Fruit fly (Drosophila melanogaster) whole organism, embryonic: ENCODE results near the gene CG13315.
A peak's percentile ranks its signal among the peaks of the same experiment; 100 is the strongest.

ENCODE experiments used
- Atf6 ChIP-seq: fragments of 200-800 bp; sonication (Bioruptor generic); IDR thresholded peaks from 2 replicates; pipeline ENCODE4 v1.3.6; 2022; ENCODE audit warnings: missing biosample characterization, missing genetic modification characterization
- CG10267 ChIP-seq: fragments of 200-800 bp; sonication (Bioruptor generic); optimal IDR thresholded peaks from 2 replicates; lab custom pipeline; 2018; ENCODE audit warnings: missing biosample characterization, mild to moderate bottlenecking, missing genetic modification characterization, moderate library complexity
- CG11398 ChIP-seq: fragments of 200-800 bp; sonication (Bioruptor generic); optimal IDR thresholded peaks from 2 replicates; lab custom pipeline; 2016; ENCODE audit warnings: missing biosample characterization, missing genetic modification characterization
- CG18011 ChIP-seq: fragments of 200-800 bp; sonication (Bioruptor generic); optimal IDR thresholded peaks from 2 replicates; lab custom pipeline; 2017; ENCODE audit warnings: missing biosample characterization, missing genetic modification characterization, mild to moderate bottlenecking, moderate library complexity, missing genotype
- CG18262 ChIP-seq: fragments of 200-800 bp; optimal IDR thresholded peaks from 3 replicates; lab custom pipeline; 2019; ENCODE audit warnings: missing biosample characterization, mild to moderate bottlenecking, missing genetic modification characterization, moderate library complexity
- CG34224 ChIP-seq: fragments of 200-800 bp; sonication (Bioruptor generic); IDR thresholded peaks from 3 replicates; pipeline ENCODE4 v1.3.6; 2022; ENCODE audit warnings: missing biosample characterization, missing genetic modification characterization; ENCODE audit not compliant: partially characterized antibody
- CG4360 ChIP-seq: fragments of 200-800 bp; sonication (Bioruptor generic); IDR thresholded peaks from 2 replicates; pipeline ENCODE4 v1.3.6; 2022; ENCODE audit warnings: missing biosample characterization, missing genetic modification characterization
- CG4854 ChIP-seq: fragments of 200-800 bp; sonication (Bioruptor generic); optimal IDR thresholded peaks from 2 replicates; lab custom pipeline; 2016; ENCODE audit warnings: missing biosample characterization, missing genetic modification characterization, inconsistent platforms
- CG5180 ChIP-seq: fragments of 200-800 bp; sonication (Bioruptor generic); optimal IDR thresholded peaks from 3 replicates; lab custom pipeline; 2017; ENCODE audit warnings: missing biosample characterization, missing genetic modification characterization, mild to moderate bottlenecking, moderate library complexity, missing genetic modification reagents
- CG6272 ChIP-seq: fragments of 200-800 bp; sonication (Bioruptor generic); IDR thresholded peaks from 2 replicates; pipeline ENCODE4 v1.3.6; 2022; ENCODE audit warnings: missing biosample characterization, missing genetic modification characterization
- CG6654 ChIP-seq: fragments of 200-800 bp; sonication (Bioruptor generic); optimal IDR thresholded peaks from 2 replicates; lab custom pipeline; 2017; ENCODE audit warnings: missing biosample characterization, mild to moderate bottlenecking, missing genetic modification characterization
- CG6689 ChIP-seq: fragments of 200-800 bp; sonication (Bioruptor generic); IDR thresholded peaks from 2 replicates; pipeline ENCODE4 v1.3.6; 2022; ENCODE audit warnings: missing biosample characterization, missing genetic modification characterization
- CG8089 ChIP-seq: fragments of 200-800 bp; sonication (Bioruptor generic); optimal IDR thresholded peaks from 3 replicates; lab custom pipeline; 2016; ENCODE audit warnings: missing biosample characterization, missing genetic modification characterization
- CG8388 ChIP-seq: fragments of 200-800 bp; sonication (Bioruptor generic); optimal IDR thresholded peaks from 2 replicates; lab custom pipeline; 2019; ENCODE audit warnings: missing biosample characterization, mild to moderate bottlenecking, missing genetic modification characterization, moderate library complexity
- D ChIP-seq, 2 experiments: fragments of 200-800 bp in 1 of 2; fragments of >200 bp in 1 of 2; sonication (Bioruptor generic) in 1 of 2; optimal IDR thresholded peaks; 2 replicates in 1 of 2; 3 replicates in 1 of 2; lab custom pipeline; 2017; ENCODE audit warnings: mild to moderate bottlenecking in 1 of 2, missing biosample characterization in 1 of 2, missing genetic modification characterization in 1 of 2, missing genetic modification reagents in 1 of 2
- Dll ChIP-seq: fragments of 200-800 bp; sonication (Bioruptor generic); IDR thresholded peaks from 4 replicates; pipeline ENCODE4 v1.3.6; 2022; ENCODE audit warnings: missing biosample characterization, missing genetic modification characterization; ENCODE audit not compliant: partially characterized antibody
- Eip74EF ChIP-seq, 2 experiments: fragments of 200-800 bp in 1 of 2; fragments of >200 bp in 1 of 2; sonication (Bioruptor generic) in 1 of 2; optimal IDR thresholded peaks; 2 replicates each; lab custom pipeline; 2017 to 2019; ENCODE audit warnings: missing biosample characterization in 2 of 2, missing genetic modification characterization in 2 of 2, mild to moderate bottlenecking in 1 of 2, moderate library complexity in 1 of 2
- Elba2 ChIP-seq: fragments of 200-800 bp; sonication (Bioruptor generic); optimal IDR thresholded peaks from 3 replicates; lab custom pipeline; 2016; ENCODE audit warnings: missing biosample characterization, missing genetic modification characterization
- HmgZ ChIP-seq: fragments of 200-800 bp; sonication (Bioruptor generic); optimal IDR thresholded peaks from 2 replicates; lab custom pipeline; 2018; ENCODE audit warnings: missing biosample characterization, mild to moderate bottlenecking, missing genetic modification characterization
- Hmx ChIP-seq: fragments of 200-800 bp; sonication (Bioruptor generic); optimal IDR thresholded peaks from 2 replicates; lab custom pipeline; 2016; ENCODE audit warnings: missing biosample characterization, missing genetic modification characterization
- Hr3 ChIP-seq: fragments of 200-800 bp; sonication (Bioruptor generic); optimal IDR thresholded peaks from 3 replicates; lab custom pipeline; 2016; ENCODE audit warnings: missing biosample characterization, missing genetic modification characterization
- Jarid2 ChIP-seq: fragments of 200-800 bp; sonication (Bioruptor generic); optimal IDR thresholded peaks from 3 replicates; lab custom pipeline; 2017; ENCODE audit warnings: mild to moderate bottlenecking, missing biosample characterization, missing genetic modification reagents, missing genetic modification characterization
- MBD-R2 ChIP-seq: fragments of 200-800 bp; sonication (Bioruptor generic); IDR thresholded peaks from 2 replicates; pipeline ENCODE4 v1.3.6; 2022; ENCODE audit warnings: missing biosample characterization, missing genetic modification characterization
- MESR4 ChIP-seq: fragments of 200-800 bp; sonication (Bioruptor generic); optimal IDR thresholded peaks from 2 replicates; lab custom pipeline; 2018; ENCODE audit warnings: missing biosample characterization, mild to moderate bottlenecking, missing genetic modification characterization, moderate library complexity
- Med ChIP-seq: fragments of 200-800 bp; sonication (Bioruptor generic); peaks from one replicate; lab custom pipeline; 2016; ENCODE audit warnings: missing biosample characterization, missing genetic modification characterization, mild to moderate bottlenecking, inconsistent platforms, moderate library complexity
- Nf-YB ChIP-seq: fragments of 200-800 bp; sonication (Bioruptor generic); optimal IDR thresholded peaks from 3 replicates; lab custom pipeline; 2019; ENCODE audit warnings: missing biosample characterization, mild to moderate bottlenecking, missing genetic modification characterization, moderate library complexity
- Pdp1 ChIP-seq, 2 experiments: fragments of 200-800 bp; sonication (Bioruptor generic); optimal IDR thresholded peaks; 3 replicates each; lab custom pipeline; 2016; ENCODE audit warnings: missing biosample characterization in 2 of 2, missing genetic modification characterization in 2 of 2, mild to moderate bottlenecking in 1 of 2, moderate library complexity in 1 of 2
- bbx ChIP-seq: fragments of 200-800 bp; sonication (Bioruptor generic); IDR thresholded peaks from 2 replicates; pipeline ENCODE4 v1.3.6; 2022; ENCODE audit warnings: missing biosample characterization, missing genetic modification characterization; ENCODE audit not compliant: partially characterized antibody
- cad ChIP-seq: fragments of >200 bp; optimal IDR thresholded peaks from 2 replicates; lab custom pipeline; 2017; ENCODE audit warnings: missing biosample characterization, missing genetic modification characterization
- cato ChIP-seq: fragments of 200-800 bp; sonication (Bioruptor generic); optimal IDR thresholded peaks from 2 replicates; lab custom pipeline; 2016; ENCODE audit warnings: missing biosample characterization, missing genetic modification characterization, borderline replicate concordance
- chinmo ChIP-seq: fragments of 200-800 bp; sonication (Bioruptor generic); IDR thresholded peaks from 4 replicates; pipeline ENCODE4 v1.3.6; 2022; ENCODE audit warnings: missing biosample characterization, missing genetic modification characterization; ENCODE audit not compliant: partially characterized antibody
- crp ChIP-seq, 2 experiments: fragments of 200-800 bp; sonication (Bioruptor generic); optimal IDR thresholded peaks; 2 replicates in 1 of 2; 3 replicates in 1 of 2; lab custom pipeline; 2017; ENCODE audit warnings: missing biosample characterization in 2 of 2, missing genetic modification characterization in 2 of 2, mild to moderate bottlenecking in 1 of 2, moderate library complexity in 1 of 2
- eve ChIP-seq, 2 experiments: fragments of >200 bp; optimal IDR thresholded peaks; 2 replicates each; lab custom pipeline; 2017; ENCODE audit warnings: missing biosample characterization in 2 of 2, missing genetic modification characterization in 2 of 2
- exex ChIP-seq: fragments of 200-800 bp; sonication (Bioruptor generic); optimal IDR thresholded peaks from 4 replicates; lab custom pipeline; 2018; ENCODE audit warnings: missing biosample characterization, mild to moderate bottlenecking, missing genetic modification characterization, moderate library complexity
- fd96Cb ChIP-seq: fragments of 200-800 bp; sonication (Bioruptor generic); optimal IDR thresholded peaks from 2 replicates; lab custom pipeline; 2018; ENCODE audit warnings: missing biosample characterization, mild to moderate bottlenecking, missing genetic modification characterization, moderate library complexity
- kni ChIP-seq: fragments of 200-800 bp; sonication (Bioruptor generic); optimal IDR thresholded peaks from 3 replicates; lab custom pipeline; 2017; ENCODE audit warnings: mild to moderate bottlenecking, missing biosample characterization, missing genetic modification reagents, missing genetic modification characterization
- lab ChIP-seq: fragments of 200-800 bp; sonication (Bioruptor generic); optimal IDR thresholded peaks from 3 replicates; lab custom pipeline; 2017; ENCODE audit warnings: missing biosample characterization, missing genetic modification characterization, mild to moderate bottlenecking, moderate library complexity, missing genetic modification reagents
- mirr ChIP-seq: fragments of 200-800 bp; sonication (Bioruptor generic); optimal IDR thresholded peaks from 3 replicates; lab custom pipeline; 2018; ENCODE audit warnings: missing biosample characterization, mild to moderate bottlenecking, missing genetic modification characterization
- nom ChIP-seq: fragments of 200-800 bp; sonication (Bioruptor generic); optimal IDR thresholded peaks from 2 replicates; lab custom pipeline; 2017; ENCODE audit warnings: missing biosample characterization, missing genetic modification characterization, mild to moderate bottlenecking, moderate library complexity, missing genetic modification reagents
- odd ChIP-seq: fragments of 200-800 bp; sonication (Bioruptor generic); optimal IDR thresholded peaks from 2 replicates; lab custom pipeline; 2017; ENCODE audit warnings: missing biosample characterization, mild to moderate bottlenecking, missing genetic modification characterization
- org-1 ChIP-seq: fragments of 200-800 bp; sonication (Bioruptor generic); optimal IDR thresholded peaks from 2 replicates; lab custom pipeline; 2017; ENCODE audit warnings: missing biosample characterization, missing genetic modification characterization
- twi ChIP-seq: fragments of 200-800 bp; optimal IDR thresholded peaks from 2 replicates; lab custom pipeline; 2019; ENCODE audit warnings: missing biosample characterization, mild to moderate bottlenecking, missing genetic modification characterization, moderate library complexity
- wor ChIP-seq: fragments of 200-800 bp; sonication (Bioruptor generic); IDR thresholded peaks from 2 replicates; pipeline ENCODE4 v1.3.6; 2022; ENCODE audit warnings: missing biosample characterization, missing genetic modification characterization
- zen ChIP-seq: fragments of 200-800 bp; sonication (Bioruptor generic); optimal IDR thresholded peaks from 3 replicates; lab custom pipeline; 2018; ENCODE audit warnings: missing biosample characterization, mild to moderate bottlenecking, missing genetic modification characterization, moderate library complexity

Gene CG13315

dm6 chr3L:9065997-9066441, 30.7 kb upstream of the CG13315 start, which contains the start of gene Argk1 (continued):
- TF ChIP-seq CG11398 (no peak), CG4854 (GFP tag; lab: Kevin White, UChicago) (no peak), zen (tag; lab: Kevin White, UChicago) (no peak), CG8089 (GFP tag; lab: Kevin White, UChicago) (no peak), Hr3 (GFP tag; lab: Kevin White, UChicago) (peak; percentile 66), CG18262 (tag; lab: Kevin White, UChicago) (peak; percentile 38), CG6272 (no peak), odd (no peak), HmgZ (tag; lab: Kevin White, UChicago) (peak; percentile 26), Atf6 (peak; percentile 77)

DNA sequence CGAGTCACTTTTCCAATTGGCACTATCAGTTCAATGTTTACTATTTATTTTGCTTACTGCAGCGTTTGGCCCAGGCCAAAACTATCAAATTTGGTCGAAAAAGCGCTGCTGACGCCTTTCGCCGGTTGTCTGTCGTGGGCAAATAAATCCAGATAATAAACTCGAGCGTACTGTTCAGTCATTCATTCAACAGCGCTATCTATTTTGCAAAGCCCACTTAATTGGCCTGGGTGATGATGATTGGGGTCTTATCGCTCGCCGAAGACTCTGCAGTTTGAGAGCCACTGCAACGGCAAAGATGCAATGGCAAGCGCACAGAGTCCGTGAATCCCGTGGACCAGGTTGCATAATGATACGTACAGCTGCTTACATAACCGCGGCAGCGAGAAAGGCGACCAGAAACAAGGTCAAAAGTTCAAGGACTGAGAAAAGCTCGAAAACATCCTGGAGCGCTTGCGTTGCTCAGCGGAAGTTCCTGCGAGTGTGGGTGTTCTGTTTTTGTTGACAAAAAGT, 30.1 kb upstream of the CG13315 start:
- TF ChIP-seq CG5180 (GFP tag; lab: Kevin White, UChicago) (no peak), exex (tag; lab: Kevin White, UChicago) (peak; percentile 33), Pdp1 (GFP tag; optimal IDR thresholded peaks at IDR 0.05; lab: Kevin White, UChicago) (peak in 1 of 2 experiments; percentile 91), lab (GFP tag; lab: Kevin White, UChicago) (peak; percentile 34), chinmo (GFP tag; lab: Robert Waterston, UW) (0 out of 4 replicates have a peak, but pooled peaks have one; percentile 33), CG6654 (peak; percentile 90), fd96Cb (tag; lab: Kevin White, UChicago) (no peak), Med (peak; percentile 19), kni (no peak), CG6689 (GFP tag; lab: Robert Waterston, UW) (no peak), cad (GFP tag; lab: Kevin White, UChicago) (peak; percentile 22)

dm6 chr3L:9072062-9072730, 24.5 kb upstream of the CG13315 start:
- TF ChIP-seq Elba2 (GFP tag; lab: Kevin White, UChicago) (peak; percentile 18), CG18011 (GFP tag; lab: Kevin White, UChicago) (no peak), eve (GFP tag; optimal IDR thresholded peaks at IDR 0.05; lab: Kevin White, UChicago) (peak in 1 of 2 experiments; percentile 51), Nf-YB (GFP tag; lab: Kevin White, UChicago) (no peak), Dll (0 out of 4 replicates have a peak, but pooled peaks have one; percentile 17), cato (GFP tag; lab: Kevin White, UChicago) (no peak), CG4360 (GFP tag; lab: Robert Waterston, UW) (0 out of 2 replicates have a peak, but pooled peaks have one; percentile 31), exex (tag; lab: Kevin White, UChicago) (peak; percentile 35), twi (tag; lab: Kevin White, UChicago) (no peak), MESR4 (GFP tag; lab: Kevin White, UChicago) (peak; percentile 88), Med (peak; percentile 47), CG8388 (GFP tag; lab: Kevin White, UChicago) (no peak), MBD-R2 (GFP tag; lab: Robert Waterston, UW) (peak; percentile 29; the same call in 1 of the 2 replicates), mirr (GFP tag; lab: Kevin White, UChicago) (peak; percentile 41), Hmx (GFP tag; lab: Kevin White, UChicago) (no peak), D (optimal IDR thresholded peaks at IDR 0.05; lab: Kevin White, UChicago) (peak; percentile 71), D (GFP tag; optimal IDR thresholded peaks at IDR 0.05; lab: Kevin White, UChicago) (no peak), bbx (GFP tag; lab: Robert Waterston, UW) (no peak), nom (GFP tag; lab: Kevin White, UChicago) (peak; percentile 7), CG10267 (tag; lab: Kevin White, UChicago) (no peak), Jarid2 (GFP tag; lab: Kevin White, UChicago) (no peak), wor (GFP tag; lab: Robert Waterston, UW) (no peak), Eip74EF (GFP tag; optimal IDR thresholded peaks at IDR 0.05; lab: Kevin White, UChicago) (no peak), CG34224 (GFP tag; lab: Robert Waterston, UW) (0 out of 3 replicates have a peak, but pooled peaks have one; percentile 11), crp (GFP tag; optimal IDR thresholded peaks at IDR 0.05; lab: Kevin White, UChicago) (no peak), org-1 (GFP tag; lab: Kevin White, UChicago) (no peak)
